Fruit fly (Drosophila melanogaster) whole organism, adult: ENCODE measurements around the gene bou.

ENCODE experiments used
- CG11617 ChIP-seq: fragments of 200-800 bp; sonication (Bioruptor generic); optimal IDR thresholded peaks from 2 replicates; lab custom pipeline; 2017; ENCODE audit warnings: mild to moderate bottlenecking, missing biosample characterization, missing genetic modification reagents, missing genetic modification characterization
- CG12768 ChIP-seq: fragments of 200-800 bp; sonication (Bioruptor generic); optimal IDR thresholded peaks from 2 replicates; lab custom pipeline; 2017; ENCODE audit warnings: missing biosample characterization, missing genetic modification characterization, mild to moderate bottlenecking, moderate library complexity, missing genetic modification reagents
- CG14711 ChIP-seq: fragments of 200-800 bp; sonication (Bioruptor generic); optimal IDR thresholded peaks from 2 replicates; lab custom pipeline; 2018; ENCODE audit warnings: missing biosample characterization, mild to moderate bottlenecking, missing genetic modification characterization, moderate library complexity
- CG1620 ChIP-seq: fragments of 200-800 bp; sonication (Bioruptor generic); optimal IDR thresholded peaks from 2 replicates; lab custom pipeline; 2016; ENCODE audit warnings: missing biosample characterization, missing genetic modification characterization
- CG33017 ChIP-seq: fragments of 200-800 bp; sonication (Bioruptor generic); optimal IDR thresholded peaks from 2 replicates; lab custom pipeline; 2018; ENCODE audit warnings: missing biosample characterization, mild to moderate bottlenecking, missing genetic modification characterization, moderate library complexity
- CG5204 ChIP-seq: fragments of 200-800 bp; sonication (Bioruptor generic); optimal IDR thresholded peaks from 2 replicates; lab custom pipeline; 2016; ENCODE audit warnings: missing biosample characterization, missing genetic modification characterization
- CG7045 ChIP-seq: fragments of 200-800 bp; sonication (Bioruptor generic); optimal IDR thresholded peaks from 2 replicates; lab custom pipeline; 2017; ENCODE audit warnings: missing biosample characterization, mild to moderate bottlenecking, missing genetic modification characterization
- CG7101 ChIP-seq: fragments of 200-800 bp; sonication (Bioruptor generic); optimal IDR thresholded peaks from 2 replicates; lab custom pipeline; 2018; ENCODE audit warnings: missing biosample characterization, mild to moderate bottlenecking, missing genetic modification characterization, moderate library complexity
- Clk ChIP-seq: fragments of 200-800 bp; sonication (Bioruptor generic); optimal IDR thresholded peaks from 2 replicates; lab custom pipeline; 2017; ENCODE audit warnings: missing biosample characterization, missing genetic modification characterization
- Crg-1 ChIP-seq: fragments of 200-800 bp; sonication (Bioruptor generic); optimal IDR thresholded peaks from 2 replicates; lab custom pipeline; 2016; ENCODE audit warnings: missing biosample characterization, missing genetic modification characterization
- Hr96 ChIP-seq: fragments of 200-800 bp; sonication (Bioruptor generic); optimal IDR thresholded peaks from 2 replicates; lab custom pipeline; 2016; ENCODE audit warnings: missing biosample characterization, missing genetic modification characterization
- Mnt ChIP-seq: fragments of 200-800 bp; sonication (Bioruptor generic); optimal IDR thresholded peaks from 2 replicates; lab custom pipeline; 2016; ENCODE audit warnings: missing biosample characterization, mild to moderate bottlenecking, missing genetic modification characterization
- bab1 ChIP-seq: fragments of 200-800 bp; sonication (Bioruptor generic); optimal IDR thresholded peaks from 3 replicates; lab custom pipeline; 2019; ENCODE audit warnings: missing biosample characterization, mild to moderate bottlenecking, missing genetic modification characterization, moderate library complexity
- cic ChIP-seq: fragments of 200-800 bp; sonication (Bioruptor generic); optimal IDR thresholded peaks from 2 replicates; lab custom pipeline; 2017; ENCODE audit warnings: missing biosample characterization, mild to moderate bottlenecking, missing genetic modification characterization, moderate library complexity
- cnc ChIP-seq, 2 experiments: fragments of >200 bp; optimal IDR thresholded peaks; 2 replicates each; lab custom pipeline; 2017
- kay ChIP-seq: fragments of 200-800 bp; sonication (Bioruptor generic); peaks from one replicate; lab custom pipeline; 2016; ENCODE audit warnings: missing biosample characterization, missing genetic modification characterization, borderline replicate concordance
- ovo ChIP-seq: fragments of 200-800 bp; sonication (Bioruptor generic); optimal IDR thresholded peaks from 2 replicates; lab custom pipeline; 2016; ENCODE audit warnings: missing biosample characterization, missing genetic modification characterization
- pad ChIP-seq: fragments of 200-800 bp; sonication (Bioruptor generic); optimal IDR thresholded peaks from 3 replicates; lab custom pipeline; 2017; ENCODE audit warnings: missing biosample characterization, missing genetic modification characterization, mild to moderate bottlenecking, moderate library complexity, missing genetic modification reagents
- tj ChIP-seq: fragments of 200-800 bp; sonication (Bioruptor generic); optimal IDR thresholded peaks from 3 replicates; lab custom pipeline; 2017; ENCODE audit warnings: missing biosample characterization, mild to moderate bottlenecking, missing genetic modification characterization, moderate library complexity
- toe ChIP-seq: fragments of 200-800 bp; sonication (Bioruptor generic); optimal IDR thresholded peaks from 2 replicates; lab custom pipeline; 2016; ENCODE audit warnings: missing biosample characterization, missing genetic modification characterization

Gene bou

dm6 chrX:6973340-6973739, 12.9 kb upstream of the bou start, which contains the start of gene CG3040:
CG3040 (minus strand) TSS chrX:6973393.
- TF ChIP-seq cic (GFP tag; lab: Kevin White, UChicago): no peak
- peak; percentile 29 for TF ChIP-seq CG7101 (tag; lab: Kevin White, UChicago)
- TF ChIP-seq CG1620: peak; percentile 33
- TF ChIP-seq pad (GFP tag; lab: Kevin White, UChicago): no peak
- TF ChIP-seq Mnt (GFP tag; lab: Kevin White, UChicago): no peak
- peak; percentile 69 for TF ChIP-seq bab1 (GFP tag; lab: Kevin White, UChicago)
- no peak for TF ChIP-seq ovo (GFP tag; lab: Kevin White, UChicago)
- TF ChIP-seq CG11617: no peak
- peak; percentile 3 for TF ChIP-seq kay (GFP tag; lab: Kevin White, UChicago)
- TF ChIP-seq CG7045 (GFP tag; lab: Kevin White, UChicago): no peak
- no peak for TF ChIP-seq CG33017 (tag; lab: Kevin White, UChicago)
- TF ChIP-seq Clk: no peak
- no peak for TF ChIP-seq toe (GFP tag; lab: Kevin White, UChicago)
- TF ChIP-seq Hr96 (GFP tag; lab: Kevin White, UChicago): no peak
- no peak for TF ChIP-seq cnc (optimal IDR thresholded peaks at IDR 0.05; lab: Kevin White, UChicago)
- peak; percentile 53 for TF ChIP-seq CG14711 (tag; lab: Kevin White, UChicago)
- no peak for TF ChIP-seq CG12768 (GFP tag; lab: Kevin White, UChicago)
- no peak for TF ChIP-seq tj (GFP tag; lab: Kevin White, UChicago)
- TF ChIP-seq CG5204 (GFP tag; lab: Kevin White, UChicago): no peak
- TF ChIP-seq Crg-1 (GFP tag; lab: Kevin White, UChicago): no peak

DNA sequence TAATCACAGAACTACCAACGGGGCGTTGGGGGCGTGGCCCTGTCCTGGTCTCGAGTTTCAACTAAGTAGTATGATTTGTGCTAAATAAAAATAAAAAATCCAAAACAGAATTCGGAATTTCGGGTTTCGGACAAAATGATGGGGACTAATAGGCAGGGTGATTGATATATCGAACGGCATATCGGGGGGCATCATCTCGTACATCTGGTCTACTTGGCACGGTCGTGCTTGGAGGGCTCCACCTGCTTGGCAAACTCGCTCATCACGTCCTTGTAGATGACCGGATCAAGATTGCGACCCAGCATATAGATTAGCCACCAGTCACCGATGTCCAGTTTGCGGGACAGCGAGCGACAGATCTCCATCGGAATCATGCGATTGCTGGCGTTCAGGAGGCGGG, 12.1 kb upstream of the bou start:
- no peak for TF ChIP-seq ovo (GFP tag; lab: Kevin White, UChicago)
- no peak for TF ChIP-seq CG11617
- no peak for TF ChIP-seq Clk
- TF ChIP-seq kay (GFP tag; lab: Kevin White, UChicago): no peak
- TF ChIP-seq CG1620: no peak
- TF ChIP-seq CG14711 (tag; lab: Kevin White, UChicago): no peak
- TF ChIP-seq CG5204 (GFP tag; lab: Kevin White, UChicago): no peak
- no peak for TF ChIP-seq CG7045 (GFP tag; lab: Kevin White, UChicago)
- TF ChIP-seq toe (GFP tag; lab: Kevin White, UChicago): no peak
- no peak for TF ChIP-seq pad (GFP tag; lab: Kevin White, UChicago)
- no peak for TF ChIP-seq tj (GFP tag; lab: Kevin White, UChicago)

dm6 chrX:6976364-6976763, 9.9 kb upstream of the bou start:
- peak; percentile 37 for TF ChIP-seq tj (GFP tag; lab: Kevin White, UChicago)
- no peak for TF ChIP-seq Hr96 (GFP tag; lab: Kevin White, UChicago)

- TF ChIP-seq kay (GFP tag; lab: Kevin White, UChicago) (no peak), CG14711 (tag; lab: Kevin White, UChicago) (no peak), CG11617 (no peak), Hr96 (GFP tag; lab: Kevin White, UChicago) (no peak), tj (GFP tag; lab: Kevin White, UChicago) (no peak), CG12768 (GFP tag; lab: Kevin White, UChicago) (no peak), cic (GFP tag; lab: Kevin White, UChicago) (no peak), Clk (no peak)
Measured at dm6 chrX:6976911-6977310, 9.4 kb upstream of the bou start.

DNA sequence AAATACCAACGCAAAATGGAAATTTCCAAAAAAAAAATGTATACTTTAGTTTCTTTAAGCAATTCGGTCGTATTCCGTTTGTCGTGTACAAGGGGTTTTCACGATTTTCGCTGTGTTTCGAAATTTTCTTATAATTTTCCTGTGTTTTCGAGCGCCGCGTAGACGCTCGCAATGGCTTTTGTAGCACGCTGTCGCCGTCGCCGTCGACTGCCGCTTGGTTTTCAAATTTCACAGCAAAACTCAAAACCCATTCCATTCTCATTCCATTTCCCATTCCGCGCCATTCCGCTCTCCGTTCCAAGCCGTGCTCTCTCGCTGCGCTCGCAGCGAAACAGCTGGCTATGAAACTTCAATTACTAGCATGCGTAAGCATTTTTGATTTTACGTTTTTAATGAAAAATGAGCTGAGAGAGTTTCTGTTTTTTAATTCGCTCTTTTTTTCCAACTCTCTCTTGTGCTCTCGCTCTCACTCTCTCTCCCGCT, 4.8 kb upstream of the bou start:
- peak; percentile 95 for TF ChIP-seq tj (GFP tag; lab: Kevin White, UChicago)
- no peak for TF ChIP-seq CG33017 (tag; lab: Kevin White, UChicago)
- TF ChIP-seq Hr96 (GFP tag; lab: Kevin White, UChicago): no peak
- no peak for TF ChIP-seq Crg-1 (GFP tag; lab: Kevin White, UChicago)
- TF ChIP-seq cic (GFP tag; lab: Kevin White, UChicago): no peak
- TF ChIP-seq ovo (GFP tag; lab: Kevin White, UChicago): no peak
- TF ChIP-seq CG11617: no peak
- peak in 1 of 2 experiments; percentile 5 for TF ChIP-seq cnc (optimal IDR thresholded peaks at IDR 0.05; lab: Kevin White, UChicago)
- TF ChIP-seq CG12768 (GFP tag; lab: Kevin White, UChicago): no peak
- peak; percentile 43 for TF ChIP-seq Mnt (GFP tag; lab: Kevin White, UChicago)
- no peak for TF ChIP-seq toe (GFP tag; lab: Kevin White, UChicago)
- no peak for TF ChIP-seq kay (GFP tag; lab: Kevin White, UChicago)
- TF ChIP-seq bab1 (GFP tag; lab: Kevin White, UChicago): no peak
- TF ChIP-seq CG7101 (tag; lab: Kevin White, UChicago): peak; percentile 26
- no peak for TF ChIP-seq CG5204 (GFP tag; lab: Kevin White, UChicago)
- no peak for TF ChIP-seq CG7045 (GFP tag; lab: Kevin White, UChicago)
- no peak for TF ChIP-seq CG14711 (tag; lab: Kevin White, UChicago)

dm6 chrX:6982054-6982453, 4.2 kb upstream of the bou start:
- no peak for TF ChIP-seq CG7045 (GFP tag; lab: Kevin White, UChicago)
- no peak for TF ChIP-seq cnc (optimal IDR thresholded peaks at IDR 0.05; lab: Kevin White, UChicago)
- no peak for TF ChIP-seq cic (GFP tag; lab: Kevin White, UChicago)
- TF ChIP-seq bab1 (GFP tag; lab: Kevin White, UChicago): peak; percentile 16
